Fruit fly (Drosophila melanogaster) whole organism, embryonic: Measurements from ENCODE around the gene CG31687.

Experiments used
- Atf6 ChIP-seq: fragments of 200-800 bp; sonication (Bioruptor generic); IDR thresholded peaks from 2 replicates; pipeline ENCODE4 v1.3.6; 2022; ENCODE audit warnings: missing biosample characterization, missing genetic modification characterization
- B-H1 ChIP-seq: fragments of 200-800 bp; sonication (Bioruptor generic); IDR thresholded peaks from 3 replicates; pipeline ENCODE4 v1.3.6; 2022; ENCODE audit warnings: missing biosample characterization, missing genetic modification characterization
- Blimp-1 ChIP-seq: fragments of 200-800 bp; sonication (Bioruptor generic); optimal IDR thresholded peaks from 3 replicates; lab custom pipeline; 2018; ENCODE audit warnings: missing biosample characterization, missing genetic modification characterization, mild to moderate bottlenecking, moderate library complexity, missing genetic modification reagents
- CG12219 ChIP-seq: fragments of 200-800 bp; sonication (Bioruptor generic); optimal IDR thresholded peaks from 3 replicates; lab custom pipeline; 2018; ENCODE audit warnings: missing biosample characterization, mild to moderate bottlenecking, missing genetic modification characterization
- CG12299 ChIP-seq: fragments of 200-800 bp; sonication (Bioruptor generic); optimal IDR thresholded peaks from 2 replicates; lab custom pipeline; 2018; ENCODE audit warnings: missing biosample characterization, mild to moderate bottlenecking, missing genetic modification characterization
- CG15073 ChIP-seq: fragments of 200-800 bp; sonication (Bioruptor generic); optimal IDR thresholded peaks from 2 replicates; lab custom pipeline; 2016; ENCODE audit warnings: missing biosample characterization, missing genetic modification characterization
- CG15514 ChIP-seq: fragments of 200-800 bp; sonication (Bioruptor generic); optimal IDR thresholded peaks from 3 replicates; lab custom pipeline; 2017; ENCODE audit warnings: missing biosample characterization, missing genetic modification characterization, mild to moderate bottlenecking, moderate library complexity, missing genetic modification reagents
- CG1647 ChIP-seq: fragments of 200-800 bp; sonication (Bioruptor generic); optimal IDR thresholded peaks from 3 replicates; lab custom pipeline; 2016; ENCODE audit warnings: missing biosample characterization, missing genetic modification characterization
- CG17385 ChIP-seq: fragments of 200-800 bp; sonication (Bioruptor generic); optimal IDR thresholded peaks from 3 replicates; lab custom pipeline; 2018; ENCODE audit warnings: missing biosample characterization, mild to moderate bottlenecking, missing genetic modification characterization
- CG1832 ChIP-seq: fragments of 200-800 bp; sonication (Bioruptor generic); optimal IDR thresholded peaks from 2 replicates; lab custom pipeline; 2017; ENCODE audit warnings: missing biosample characterization, mild to moderate bottlenecking, missing genetic modification characterization, inconsistent platforms
- CG30431 ChIP-seq: fragments of 200-800 bp; sonication (Bioruptor generic); optimal IDR thresholded peaks from 2 replicates; lab custom pipeline; 2017; ENCODE audit warnings: missing biosample characterization, missing genetic modification characterization
- CG31388 ChIP-seq: fragments of 200-800 bp; sonication (Bioruptor generic); optimal IDR thresholded peaks from 2 replicates; lab custom pipeline; 2016; ENCODE audit warnings: missing biosample characterization, missing genetic modification characterization
- CG32767 ChIP-seq: fragments of 200-800 bp; sonication (Bioruptor generic); IDR thresholded peaks from 2 replicates; pipeline ENCODE4 v1.3.6; 2022; ENCODE audit warnings: missing biosample characterization, missing genetic modification characterization
- CG4282 ChIP-seq: fragments of 200-800 bp; sonication (Bioruptor generic); optimal IDR thresholded peaks from 2 replicates; lab custom pipeline; 2016; ENCODE audit warnings: missing biosample characterization, missing genetic modification characterization
- CG4730 ChIP-seq: fragments of 200-800 bp; sonication (Bioruptor generic); IDR thresholded peaks from 2 replicates; pipeline ENCODE4 v1.3.6; 2022; ENCODE audit warnings: missing biosample characterization, missing genetic modification characterization
- CG5953 ChIP-seq: fragments of 200-800 bp; sonication (Bioruptor generic); IDR thresholded peaks from 2 replicates; pipeline ENCODE4 v1.3.6; 2022; ENCODE audit warnings: missing biosample characterization, missing genetic modification characterization
- CG6854 ChIP-seq: fragments of 200-800 bp; sonication (Bioruptor generic); optimal IDR thresholded peaks from 3 replicates; lab custom pipeline; 2017; ENCODE audit warnings: missing biosample characterization, mild to moderate bottlenecking, missing genetic modification characterization
- CG8290 ChIP-seq, 3 experiments: fragments of 200-800 bp; sonication (Bioruptor generic); optimal IDR thresholded peaks; 2 replicates each; lab custom pipeline; 2016 to 2019; ENCODE audit warnings: missing biosample characterization in 3 of 3, missing genetic modification characterization in 3 of 3, mild to moderate bottlenecking in 2 of 3, moderate library complexity in 1 of 3
- CG9609 ChIP-seq: fragments of 200-800 bp; sonication (Bioruptor generic); optimal IDR thresholded peaks from 3 replicates; lab custom pipeline; 2016; ENCODE audit warnings: missing biosample characterization, missing genetic modification characterization
- CG9932 ChIP-seq: fragments of 200-800 bp; sonication (Bioruptor generic); IDR thresholded peaks from 2 replicates; pipeline ENCODE4 v1.3.6; 2022; ENCODE audit warnings: missing biosample characterization, missing genetic modification characterization
- Dbx ChIP-seq: fragments of 200-800 bp; sonication (Bioruptor generic); IDR thresholded peaks from 3 replicates; pipeline ENCODE4 v1.3.6; 2022; ENCODE audit warnings: missing biosample characterization, missing genetic modification characterization
- Dref ChIP-seq: fragments of 200-800 bp; sonication (Bioruptor generic); IDR thresholded peaks from 2 replicates; pipeline ENCODE4 v1.3.6; 2022; ENCODE audit warnings: missing biosample characterization, missing genetic modification characterization
- Ets65A ChIP-seq: fragments of 200-800 bp; sonication (Bioruptor generic); peaks from one replicate; lab custom pipeline; 2016; ENCODE audit warnings: missing biosample characterization, missing genetic modification characterization
- HHEX ChIP-seq: fragments of 200-800 bp; sonication (Bioruptor generic); optimal IDR thresholded peaks from 3 replicates; lab custom pipeline; 2017; ENCODE audit warnings: missing biosample characterization, mild to moderate bottlenecking, missing genetic modification characterization, missing genetic modification reagents
- HLH54F ChIP-seq: fragments of 200-800 bp; sonication (Bioruptor generic); optimal IDR thresholded peaks from 3 replicates; lab custom pipeline; 2016; ENCODE audit warnings: missing biosample characterization, missing genetic modification characterization
- Hmr ChIP-seq: fragments of 200-800 bp; sonication (Bioruptor generic); optimal IDR thresholded peaks from 3 replicates; lab custom pipeline; 2017; ENCODE audit warnings: mild to moderate bottlenecking, missing biosample characterization, missing genetic modification reagents, missing genetic modification characterization
- MBD-R2 ChIP-seq: fragments of 200-800 bp; sonication (Bioruptor generic); IDR thresholded peaks from 2 replicates; pipeline ENCODE4 v1.3.6; 2022; ENCODE audit warnings: missing biosample characterization, missing genetic modification characterization
- NC2α ChIP-seq: fragments of 200-800 bp; sonication (Bioruptor generic); optimal IDR thresholded peaks from 2 replicates; lab custom pipeline; 2016; ENCODE audit warnings: missing biosample characterization, missing genetic modification characterization
- Rx ChIP-seq: fragments of 200-800 bp; sonication (Bioruptor generic); IDR thresholded peaks from 2 replicates; pipeline ENCODE4 v1.3.6; 2022; ENCODE audit warnings: missing biosample characterization, missing genetic modification characterization
- abd-A ChIP-seq: fragments of 200-800 bp; sonication (Bioruptor generic); optimal IDR thresholded peaks from 3 replicates; lab custom pipeline; 2019; ENCODE audit warnings: missing biosample characterization, mild to moderate bottlenecking, missing genetic modification characterization, moderate library complexity
- ash1 ChIP-seq: fragments of 200-800 bp; sonication (Bioruptor generic); optimal IDR thresholded peaks from 2 replicates; lab custom pipeline; 2018; ENCODE audit warnings: missing biosample characterization, mild to moderate bottlenecking, missing genetic modification characterization
- bsh ChIP-seq, 2 experiments: fragments of 200-800 bp; sonication (Bioruptor generic); optimal IDR thresholded peaks; 2 replicates each; lab custom pipeline; 2017 to 2018; ENCODE audit warnings: mild to moderate bottlenecking in 2 of 2, missing biosample characterization in 2 of 2, missing genetic modification characterization in 2 of 2, moderate library complexity in 1 of 2
- cato ChIP-seq: fragments of 200-800 bp; sonication (Bioruptor generic); optimal IDR thresholded peaks from 2 replicates; lab custom pipeline; 2016; ENCODE audit warnings: missing biosample characterization, missing genetic modification characterization, borderline replicate concordance
- chinmo ChIP-seq: fragments of 200-800 bp; sonication (Bioruptor generic); IDR thresholded peaks from 4 replicates; pipeline ENCODE4 v1.3.6; 2022; ENCODE audit warnings: missing biosample characterization, missing genetic modification characterization; ENCODE audit not compliant: partially characterized antibody
- ci ChIP-seq: fragments of 200-800 bp; sonication (Bioruptor generic); IDR thresholded peaks from 3 replicates; pipeline ENCODE4 v1.3.6; 2022; ENCODE audit warnings: missing biosample characterization, missing genetic modification characterization
- cwo ChIP-seq: fragments of 200-800 bp; sonication (Bioruptor generic); optimal IDR thresholded peaks from 3 replicates; lab custom pipeline; 2017; ENCODE audit warnings: missing biosample characterization, missing genetic modification characterization, mild to moderate bottlenecking, moderate library complexity, missing genetic modification reagents
- esg ChIP-seq: fragments of 200-800 bp; sonication (Bioruptor generic); conservative IDR thresholded peaks from 2 replicates; pipeline ENCODE4 v1.3.6; 2022; ENCODE audit warnings: missing biosample characterization, missing genetic modification characterization
- fd3F ChIP-seq: fragments of 200-800 bp; sonication (Bioruptor generic); optimal IDR thresholded peaks from 2 replicates; lab custom pipeline; 2018; ENCODE audit warnings: missing biosample characterization, mild to moderate bottlenecking, missing genetic modification characterization, moderate library complexity
- ham ChIP-seq: fragments of 200-800 bp; sonication (Bioruptor generic); IDR thresholded peaks from 2 replicates; pipeline ENCODE4 v1.3.6; 2022; ENCODE audit warnings: missing biosample characterization, missing genetic modification characterization
- klu ChIP-seq: fragments of 200-800 bp; sonication (Bioruptor generic); IDR thresholded peaks from 2 replicates; pipeline ENCODE4 v1.3.6; 2022; ENCODE audit warnings: missing biosample characterization, missing genetic modification characterization
- lilli ChIP-seq: fragments of 200-800 bp; sonication (Bioruptor generic); optimal IDR thresholded peaks from 3 replicates; lab custom pipeline; 2016; ENCODE audit warnings: missing biosample characterization, missing genetic modification characterization
- p53 ChIP-seq: fragments of 200-800 bp; sonication (Bioruptor generic); optimal IDR thresholded peaks from 2 replicates; lab custom pipeline; 2016; ENCODE audit warnings: missing biosample characterization, missing genetic modification characterization
- psq ChIP-seq: fragments of 200-800 bp; sonication (Bioruptor generic); optimal IDR thresholded peaks from 2 replicates; lab custom pipeline; 2017; ENCODE audit warnings: missing biosample characterization, missing genetic modification characterization
- sd ChIP-seq: fragments of 200-800 bp; sonication (Bioruptor generic); optimal IDR thresholded peaks from 3 replicates; lab custom pipeline; 2018; ENCODE audit warnings: missing biosample characterization, mild to moderate bottlenecking, missing genetic modification characterization, moderate library complexity
- sisA ChIP-seq: fragments of 200-800 bp; sonication (Bioruptor generic); IDR thresholded peaks from 2 replicates; pipeline ENCODE4 v1.3.6; 2022; ENCODE audit warnings: missing biosample characterization, missing genetic modification characterization
- sqz ChIP-seq: fragments of 200-800 bp; sonication (Bioruptor generic); optimal IDR thresholded peaks from 3 replicates; lab custom pipeline; 2018; ENCODE audit warnings: missing biosample characterization, mild to moderate bottlenecking, missing genetic modification characterization
- sr ChIP-seq: fragments of 200-800 bp; sonication (Bioruptor generic); IDR thresholded peaks from 3 replicates; pipeline ENCODE4 v1.3.6; 2022; ENCODE audit warnings: missing biosample characterization, missing genetic modification characterization
- ssp ChIP-seq: fragments of 200-800 bp; sonication (Bioruptor generic); IDR thresholded peaks from 2 replicates; pipeline ENCODE4 v1.3.6; 2022; ENCODE audit warnings: missing biosample characterization, missing genetic modification characterization
- tap ChIP-seq: fragments of 200-800 bp; optimal IDR thresholded peaks from 3 replicates; lab custom pipeline; 2019; ENCODE audit warnings: missing biosample characterization, mild to moderate bottlenecking, missing genetic modification characterization, moderate library complexity
- ttk ChIP-seq: fragments of 200-800 bp; sonication (Bioruptor generic); IDR thresholded peaks from 2 replicates; pipeline ENCODE4 v2.1.2; 2022; ENCODE audit warnings: missing biosample characterization, missing genetic modification characterization

CG31687 gene

dm6 chr2L:20417597-20418286, 32.3 kb upstream of the CG31687 start (continued):
- no peak for TF ChIP-seq p53
- TF ChIP-seq CG30431 (GFP tag; lab: Kevin White, UChicago) = no peak
- TF ChIP-seq chinmo (GFP tag; lab: Robert Waterston, UW) = peak; percentile 35; the same call in 2 of the 4 replicates
- TF ChIP-seq ash1 (GFP tag; lab: Kevin White, UChicago) = no peak
- no peak for TF ChIP-seq CG12219
- no peak for TF ChIP-seq CG4282 (GFP tag; lab: Kevin White, UChicago)
- no peak for TF ChIP-seq fd3F (GFP tag; lab: Kevin White, UChicago)
- no peak for TF ChIP-seq ham (GFP tag; lab: Robert Waterston, UW)
- no peak for TF ChIP-seq ttk
- no peak for TF ChIP-seq Blimp-1 (GFP tag; lab: Kevin White, UChicago)
- no peak for TF ChIP-seq klu (GFP tag; lab: Robert Waterston, UW)
- TF ChIP-seq abd-A (tag; lab: Kevin White, UChicago) = no peak
- no peak for TF ChIP-seq HHEX (GFP tag; lab: Kevin White, UChicago)
- TF ChIP-seq esg = no peak
- TF ChIP-seq bsh (GFP tag; optimal IDR thresholded peaks at IDR 0.05; lab: Kevin White, UChicago) = peak in 1 of 2 experiments; percentile 2
- TF ChIP-seq psq (GFP tag; lab: Kevin White, UChicago) = peak; percentile 5
- TF ChIP-seq CG17385 (GFP tag; lab: Kevin White, UChicago) = peak; percentile 68
- peak; percentile 60; the same call in 2 of the 3 replicates for TF ChIP-seq sr (GFP tag; lab: Robert Waterston, UW)
- TF ChIP-seq sd = no peak
- TF ChIP-seq cato = no peak
- TF ChIP-seq cwo (GFP tag; lab: Kevin White, UChicago) = no peak
- TF ChIP-seq CG9932 (GFP tag; lab: Robert Waterston, UW) = peak; percentile 52; the same call in 1 of the 2 replicates
- no peak for TF ChIP-seq NC2α
- peak; percentile 9 for TF ChIP-seq CG12299 (tag; lab: Kevin White, UChicago)
- TF ChIP-seq sqz (GFP tag; lab: Kevin White, UChicago) = no peak
- peak; percentile 24; the same call in 1 of the 2 replicates for TF ChIP-seq Atf6
- no peak for TF ChIP-seq Rx
- peak; percentile 52; the same call in 1 of the 3 replicates for TF ChIP-seq ci (GFP tag; lab: Robert Waterston, UW)
- TF ChIP-seq CG32767 (GFP tag; lab: Robert Waterston, UW) = no peak
- peak; percentile 14 for TF ChIP-seq CG1832 (GFP tag; lab: Kevin White, UChicago)
- TF ChIP-seq B-H1 (GFP tag; lab: Robert Waterston, UW) = peak; percentile 27; the same call in 1 of the 3 replicates
- no peak for TF ChIP-seq ssp (GFP tag; lab: Robert Waterston, UW)
- no peak for TF ChIP-seq CG5953 (GFP tag; lab: Robert Waterston, UW)
- TF ChIP-seq CG9609 (GFP tag; lab: Kevin White, UChicago) = no peak
- TF ChIP-seq CG6854 (GFP tag; lab: Kevin White, UChicago) = no peak
- TF ChIP-seq tap (tag; lab: Kevin White, UChicago) = no peak
- TF ChIP-seq Ets65A (GFP tag; lab: Kevin White, UChicago) = no peak
- peak; percentile 16 for TF ChIP-seq HLH54F (GFP tag; lab: Kevin White, UChicago)
- no peak for TF ChIP-seq CG15073 (GFP tag; lab: Kevin White, UChicago)
- TF ChIP-seq lilli = peak; percentile 43
- no peak for TF ChIP-seq Hmr
- TF ChIP-seq Dbx = peak; percentile 42; the same call in 1 of the 3 replicates
- TF ChIP-seq CG15514 (GFP tag; lab: Kevin White, UChicago) = no peak
- TF ChIP-seq CG1647 (GFP tag; lab: Kevin White, UChicago) = no peak
- no peak for TF ChIP-seq CG8290 (GFP tag; optimal IDR thresholded peaks at IDR 0.05; lab: Kevin White, UChicago)
- peak in 1 of 2 experiments; percentile 11 for TF ChIP-seq CG8290 (tag; optimal IDR thresholded peaks at IDR 0.05; lab: Kevin White, UChicago)
- TF ChIP-seq MBD-R2 (GFP tag; lab: Robert Waterston, UW) = no peak
- TF ChIP-seq Dref = peak; percentile 30; the same call in 1 of the 2 replicates
- no peak for TF ChIP-seq sisA (GFP tag; lab: Robert Waterston, UW)
- TF ChIP-seq CG31388 (GFP tag; lab: Kevin White, UChicago) = no peak
- 0 out of 2 replicates have a peak, but pooled peaks have one; percentile 26 for TF ChIP-seq CG4730 (GFP tag; lab: Robert Waterston, UW)
